Fruit fly (Drosophila melanogaster) whole organism, wandering third instar larva: ENCODE results near the gene RhoGEF4.

Experiments
- Dif ChIP-seq: fragments of 200-275, 200-300 bp; sonication (Bioruptor generic); optimal IDR thresholded peaks from 2 replicates; lab custom pipeline; 2018; ENCODE audit warnings: missing biosample characterization, missing genetic modification characterization; ENCODE audit not compliant: partially characterized antibody
- Hr78 ChIP-seq: fragments of >200 bp; optimal IDR thresholded peaks from 2 replicates; lab custom pipeline; 2017; ENCODE audit warnings: missing biosample characterization, missing genetic modification characterization
- Sp1 ChIP-seq: fragments of 200-800 bp; sonication (Bioruptor generic); optimal IDR thresholded peaks from 3 replicates; lab custom pipeline; 2019; ENCODE audit warnings: missing biosample characterization, mild to moderate bottlenecking, missing genetic modification characterization, moderate library complexity
- Vsx2 ChIP-seq: fragments of 200-300, 225-300 bp; sonication (Bioruptor generic); optimal IDR thresholded peaks from 2 replicates; lab custom pipeline; 2018; ENCODE audit warnings: missing biosample characterization, missing genetic modification characterization; ENCODE audit not compliant: partially characterized antibody
- dl ChIP-seq, 2 experiments: fragments of 175-275, 200-275 bp in 1 of 2; fragments of 200-275 bp in 1 of 2; sonication (Bioruptor generic); optimal IDR thresholded peaks; lab custom pipeline; 2018; ENCODE audit warnings: mild to moderate bottlenecking in 2 of 2, missing biosample characterization in 2 of 2, missing genetic modification characterization in 2 of 2, moderate library complexity in 2 of 2; ENCODE audit not compliant: partially characterized antibody in 2 of 2, insufficient read depth in 1 of 2
- dmrt93B ChIP-seq: fragments of 200-800 bp; sonication (Bioruptor generic); optimal IDR thresholded peaks from 2 replicates; lab custom pipeline; 2018; ENCODE audit warnings: missing biosample characterization, mild to moderate bottlenecking, missing genetic modification characterization
- fru ChIP-seq: fragments of 200-800 bp; sonication (Bioruptor generic); optimal IDR thresholded peaks from 3 replicates; lab custom pipeline; 2016; ENCODE audit warnings: missing biosample characterization, mild to moderate bottlenecking, missing genetic modification characterization
- jim ChIP-seq: fragments of 175-275, 200-325 bp; sonication (Bioruptor generic); optimal IDR thresholded peaks from 2 replicates; lab custom pipeline; 2016; ENCODE audit warnings: missing biosample characterization, mild to moderate bottlenecking, missing genetic modification characterization
- pan ChIP-seq: fragments of >200 bp; optimal IDR thresholded peaks from 2 replicates; lab custom pipeline; 2017

- TF ChIP-seq Dif (GFP tag; lab: Kevin White, UChicago), result peak; percentile 91
- no peak for TF ChIP-seq dmrt93B
- TF ChIP-seq Vsx2 (GFP tag; lab: Kevin White, UChicago), result no peak
- TF ChIP-seq Sp1 (GFP tag; lab: Kevin White, UChicago), result peak; percentile 82
- no peak for TF ChIP-seq pan (lab: Kevin White, UChicago)
- peak; percentile 52 for TF ChIP-seq fru
- no peak for TF ChIP-seq Hr78 (GFP tag; lab: Kevin White, UChicago)
- TF ChIP-seq dl (GFP tag; optimal IDR thresholded peaks at IDR 0.05; lab: Kevin White, UChicago; ENCODE audit: insufficient read depth in 1 of 2, partially characterized antibody in 2 of 2), result peak in 1 of 2 experiments; percentile 56
- peak; percentile 5 for TF ChIP-seq jim (GFP tag; lab: Kevin White, UChicago)
Observed at dm6 chr3L:7344965-7345427, 21.8 kb upstream of the RhoGEF4 start, which contains the start of gene Cln7.
